Worm (Caenorhabditis elegans): ENCODE measurements around the gene F43E2.6.

DNA sequence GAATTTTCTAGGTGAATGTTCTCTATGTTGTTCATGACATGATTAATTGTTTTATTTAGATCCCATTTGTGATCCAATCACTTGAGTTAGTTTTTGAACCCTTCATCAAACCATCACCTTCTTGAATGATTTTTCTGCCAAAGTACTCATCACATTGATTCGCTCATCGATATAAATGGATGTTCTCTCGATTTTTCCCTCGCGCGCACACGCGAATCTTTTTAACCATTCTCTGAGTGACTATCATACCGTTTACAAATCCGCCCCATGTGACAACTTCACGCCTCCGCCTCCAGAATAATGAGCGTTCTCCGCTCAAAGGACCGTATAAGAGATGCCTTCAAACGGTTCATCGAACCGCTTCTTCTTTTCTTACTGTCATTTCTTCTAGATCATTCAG lies 25.8 kb downstream of the F43E2.6 start:
- TF ChIP-seq F33H1.4 (GFP tag; IDR thresholded peaks at IDR 0.05), result no peak
- no peak for TF ChIP-seq pha-4 (tag; optimal IDR thresholded peaks at IDR 0.05)
- TF ChIP-seq hrde-1 (tag; optimal IDR thresholded peaks at IDR 0.05; ENCODE audit: borderline replicate concordance), result no peak
- no peak for TF ChIP-seq ceh-58 (GFP tag; IDR thresholded peaks at IDR 0.05)
- no peak for TF ChIP-seq tbp1 (GFP tag; optimal IDR thresholded peaks at IDR 0.05)
- no peak for TF ChIP-seq F55B11.4 (tag; optimal IDR thresholded peaks at IDR 0.05; ENCODE audit: borderline replicate concordance, insufficient read depth)
- no peak for TF ChIP-seq F49E8.2 (tag; optimal IDR thresholded peaks at IDR 0.05; ENCODE audit: insufficient read depth)
- no peak for TF ChIP-seq unc-130 (GFP tag; optimal IDR thresholded peaks at IDR 0.05)
- no peak for TF ChIP-seq B0019.2 (GFP tag; conservative IDR thresholded peaks at IDR 0.05)

Data from whole organism, young adult.